Worm (Caenorhabditis elegans) whole organism, late embryonic: ENCODE data around the gene C01F1.6.

Experiments
- che-1 ChIP-seq: sonication (generic microtip); optimal IDR thresholded peaks from 2 replicates; lab custom pipeline; 2016; ENCODE audit warnings: mild to moderate bottlenecking, missing genetic modification characterization, missing compliant biosample characterization
- elt-2 ChIP-seq: sonication (generic microtip); optimal IDR thresholded peaks from 2 replicates; lab custom pipeline; 2016; ENCODE audit warnings: missing genetic modification reagents, missing genetic modification characterization, missing compliant biosample characterization
- lin-11 ChIP-seq: fragments of 200-800 bp; sonication (Bioruptor generic); optimal IDR thresholded peaks from 2 replicates; lab custom pipeline; 2018; ENCODE audit warnings: mild to moderate bottlenecking, missing genetic modification characterization, missing compliant biosample characterization
- nfya-1 ChIP-seq: sonication (generic microtip); optimal IDR thresholded peaks from 2 replicates; lab custom pipeline; 2017; ENCODE audit warnings: missing genetic modification characterization, mild to moderate bottlenecking, missing compliant biosample characterization, antibody characterized with exemption, moderate library complexity
- sox-4 ChIP-seq: sonication (generic microtip); optimal IDR thresholded peaks from 2 replicates; lab custom pipeline; 2017; ENCODE audit warnings: mild to moderate bottlenecking, missing genetic modification characterization, inconsistent platforms, missing compliant biosample characterization

- TF ChIP-seq nfya-1 (tag; lab: Kevin White, UChicago) = no peak
- TF ChIP-seq sox-4 (tag; lab: Kevin White, UChicago) = no peak
- TF ChIP-seq che-1 = no peak
- TF ChIP-seq elt-2 (tag; lab: Kevin White, UChicago) = no peak
- no peak for TF ChIP-seq lin-11 (tag; lab: Kevin White, UChicago)
Observed at ce11 chrII:4294189-4294588, 6.2 kb upstream of the C01F1.6 start.
